Worm (Caenorhabditis elegans) whole organism, young adult: ENCODE data around the gene srr-10.

Experiments
- B0035.1 ChIP-seq: sonication (generic microtip); optimal IDR thresholded peaks from 2 replicates; lab custom pipeline; 2016; ENCODE audit warnings: missing genetic modification characterization, mild to moderate bottlenecking, missing compliant biosample characterization, missing genotype, missing genetic modification reagents
- F57C9.4 ChIP-seq: sonication (generic microtip); optimal IDR thresholded peaks from 2 replicates; lab custom pipeline; 2017; ENCODE audit warnings: mild to moderate bottlenecking, missing genetic modification characterization, missing compliant biosample characterization
- Y53F4B.3 ChIP-seq: fragments of 200-800 bp; sonication (Bioruptor generic); IDR thresholded peaks from 2 replicates; pipeline ENCODE4 v1.3.6; 2022; ENCODE audit warnings: missing genetic modification reagents, missing genetic modification characterization, missing compliant biosample characterization
- ama-1 ChIP-seq, 3 experiments: fragments of 150-350 bp in 1 of 3; sonication (generic microtip) in 2 of 3; optimal IDR thresholded peaks; 2 replicates each; lab custom pipeline; 2014 to 2018; ENCODE audit warnings: missing biosample characterization in 2 of 3, missing genetic modification characterization in 2 of 3, missing genetic modification reagents in 2 of 3
- die-1 ChIP-seq: sonication (generic microtip); optimal IDR thresholded peaks from 2 replicates; lab custom pipeline; 2016; ENCODE audit warnings: missing genotype, mild to moderate bottlenecking, missing genetic modification characterization, missing compliant biosample characterization
- let-526 ChIP-seq: fragments of 200-800 bp; sonication (Bioruptor generic); IDR thresholded peaks from 2 replicates; pipeline ENCODE4 v1.3.6; 2022; ENCODE audit warnings: missing genetic modification reagents, missing genetic modification characterization, missing compliant biosample characterization
- lin-26 ChIP-seq: fragments of 200-800 bp; sonication (Bioruptor generic); IDR thresholded peaks from 2 replicates; pipeline ENCODE4 v1.3.6; 2022; ENCODE audit warnings: missing genetic modification reagents, missing genetic modification characterization, missing compliant biosample characterization
- lin-40 ChIP-seq: sonication (generic microtip); optimal IDR thresholded peaks from 2 replicates; lab custom pipeline; 2016; ENCODE audit warnings: missing genetic modification characterization, mild to moderate bottlenecking, missing compliant biosample characterization, missing genotype, missing genetic modification reagents
- madf-3 ChIP-seq: fragments of 200-800 bp; sonication (Bioruptor generic); IDR thresholded peaks from 2 replicates; pipeline ENCODE4 v1.3.6; 2022; ENCODE audit warnings: missing genetic modification reagents, missing genetic modification characterization, missing compliant biosample characterization
- nfya-1 ChIP-seq: sonication (generic microtip); optimal IDR thresholded peaks from 2 replicates; lab custom pipeline; 2017; ENCODE audit warnings: antibody characterized with exemption, missing compliant biosample characterization, missing genetic modification characterization, borderline replicate concordance; ENCODE audit not compliant: insufficient read depth
- sdz-38 ChIP-seq: sonication (generic microtip); optimal IDR thresholded peaks from 2 replicates; lab custom pipeline; 2016; ENCODE audit warnings: missing genotype, missing genetic modification characterization, missing compliant biosample characterization
- sea-2 ChIP-seq: fragments of 200-800 bp; sonication (Bioruptor generic); IDR thresholded peaks from 2 replicates; pipeline ENCODE4 v1.3.6; 2022; ENCODE audit warnings: missing genetic modification characterization, missing compliant biosample characterization

DNA sequence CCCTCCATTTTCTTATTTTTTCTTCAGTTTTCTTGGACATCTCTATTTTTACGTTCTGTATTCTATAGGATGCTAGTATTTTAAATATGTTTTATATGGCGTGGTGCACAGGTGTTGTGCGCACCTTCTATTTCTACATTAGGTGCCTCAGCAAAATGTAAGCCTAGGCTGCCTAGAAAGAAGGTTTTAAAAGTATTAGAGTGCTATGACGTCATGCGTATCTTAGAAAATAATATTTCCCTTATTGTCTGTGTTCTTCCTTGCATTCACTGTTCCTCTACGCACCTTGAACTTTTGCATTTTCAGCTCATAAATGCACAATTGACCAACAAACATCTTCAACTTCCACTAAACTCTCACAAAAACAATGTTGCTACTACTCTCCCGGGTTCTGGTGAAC, 35.5 kb downstream of the srr-10 start, which contains the start of gene frpr-3:
- TF ChIP-seq lin-40 (no peak), nfya-1 (tag; lab: Kevin White, UChicago) (no peak), madf-3 (GFP tag; lab: Robert Waterston, UW) (no peak), let-526 (no peak), lin-26 (GFP tag; lab: Robert Waterston, UW) (no peak), sea-2 (no peak), die-1 (tag; lab: Kevin White, UChicago) (no peak), sdz-38 (tag; lab: Kevin White, UChicago) (no peak), B0035.1 (tag; lab: Kevin White, UChicago) (no peak), Y53F4B.3 (no peak), ama-1 (optimal IDR thresholded peaks at IDR 0.05; lab: Kevin White, UChicago) (no peak), ama-1 (GFP tag; optimal IDR thresholded peaks at IDR 0.05; lab: Kevin White, UChicago) (no peak), F57C9.4 (tag; lab: Kevin White, UChicago) (no peak)
